Worm (Caenorhabditis elegans) whole organism, L4 larva: ENCODE measurements around the gene secs-1.

Experiments used
- T20F7.1 ChIP-seq: fragments of 200-800 bp; sonication (Bioruptor generic); optimal IDR thresholded peaks from 2 replicates; lab custom pipeline; 2018; ENCODE audit warnings: mild to moderate bottlenecking, missing genetic modification characterization, missing compliant biosample characterization
- Y48G9A.11 ChIP-seq: fragments of 200-800 bp; sonication (Bioruptor generic); IDR thresholded peaks from 2 replicates; pipeline ENCODE4 v1.3.6; 2022; ENCODE audit warnings: missing genetic modification reagents, missing genetic modification characterization, missing compliant biosample characterization
- dpl-1 ChIP-seq: fragments of 150-350 bp; optimal IDR thresholded peaks from 2 replicates; lab custom pipeline; 2014; ENCODE audit warnings: missing biosample characterization, missing genetic modification reagents, missing genetic modification characterization
- fos-1 ChIP-seq: fragments of 150-350 bp; optimal IDR thresholded peaks from 2 replicates; lab custom pipeline; 2014; ENCODE audit warnings: missing biosample characterization, missing genetic modification characterization
- lin-39 ChIP-seq: fragments of 150-350 bp; optimal IDR thresholded peaks from 2 replicates; lab custom pipeline; 2014; ENCODE audit warnings: missing biosample characterization, missing genetic modification reagents, missing genetic modification characterization
- mep-1 ChIP-seq: fragments of 150-350 bp; sonication (generic microtip); optimal IDR thresholded peaks from 3 replicates; lab custom pipeline; 2014; ENCODE audit warnings: missing biosample characterization, missing genetic modification characterization
- nhr-11 ChIP-seq: fragments of 150-350 bp; optimal IDR thresholded peaks from 2 replicates; lab custom pipeline; 2014; ENCODE audit warnings: missing biosample characterization, missing genetic modification characterization
- sdz-12 ChIP-seq: fragments of 200-800 bp; sonication (Bioruptor generic); optimal IDR thresholded peaks from 2 replicates; lab custom pipeline; 2018; ENCODE audit warnings: mild to moderate bottlenecking, missing genetic modification characterization, missing compliant biosample characterization

- TF ChIP-seq nhr-11 (tag; lab: Kevin White, UChicago) (no peak), mep-1 (tag; lab: Kevin White, UChicago) (no peak), T20F7.1 (GFP tag; lab: Kevin White, UChicago) (no peak), Y48G9A.11 (GFP tag; lab: Robert Waterston, UW) (no peak), lin-39 (no peak), sdz-12 (GFP tag; lab: Kevin White, UChicago) (no peak), dpl-1 (no peak), fos-1 (tag; lab: Kevin White, UChicago) (no peak)
These were observed 35.1 kb upstream of the secs-1 start for ce11 chrV:10839398-10839797.
